Worm (Caenorhabditis elegans) whole organism, young adult: ENCODE measurements around the gene F13E6.2.
A peak's percentile ranks its signal among the peaks of the same experiment; 100 is the strongest.

Experiments
- B0019.2 ChIP-seq: fragments of 200-800 bp; sonication (Bioruptor generic); conservative IDR thresholded peaks from 2 replicates; pipeline ENCODE4 v1.3.6; 2022; ENCODE audit warnings: missing genetic modification reagents, missing genetic modification characterization, missing compliant biosample characterization
- C06A6.2 ChIP-seq: fragments of 200-800 bp; sonication (Bioruptor generic); conservative IDR thresholded peaks from 2 replicates; pipeline ENCODE4 v1.3.6; 2022; ENCODE audit warnings: missing genetic modification characterization, missing compliant biosample characterization
- F23B12.7 ChIP-seq: sonication (generic microtip); optimal IDR thresholded peaks from 2 replicates; lab custom pipeline; 2017; ENCODE audit warnings: missing genetic modification characterization, mild to moderate bottlenecking, missing compliant biosample characterization, antibody characterized with exemption, moderate library complexity; ENCODE audit not compliant: insufficient read depth
- F33H1.4 ChIP-seq: fragments of 200-800 bp; sonication (Bioruptor generic); IDR thresholded peaks from 2 replicates; pipeline ENCODE4 v1.3.6; 2022; ENCODE audit warnings: missing genetic modification reagents, missing genetic modification characterization, missing compliant biosample characterization
- F57A8.1 ChIP-seq: fragments of 200-800 bp; sonication (Bioruptor generic); optimal IDR thresholded peaks from 2 replicates; lab custom pipeline; 2018; ENCODE audit warnings: mild to moderate bottlenecking, missing genetic modification characterization, moderate library complexity, missing compliant biosample characterization
- K12H6.12 ChIP-seq: fragments of 200-800 bp; sonication (Bioruptor generic); optimal IDR thresholded peaks from 2 replicates; lab custom pipeline; 2018; ENCODE audit warnings: mild to moderate bottlenecking, missing genetic modification characterization, missing compliant biosample characterization
- T07F8.4 ChIP-seq: sonication (generic microtip); optimal IDR thresholded peaks from 2 replicates; lab custom pipeline; 2016; ENCODE audit warnings: mild to moderate bottlenecking, missing genetic modification characterization, moderate library complexity, missing compliant biosample characterization
- Y67H2A.10 ChIP-seq: fragments of 200-800 bp; sonication (Bioruptor generic); conservative IDR thresholded peaks from 2 replicates; pipeline ENCODE4 v1.3.6; 2022; ENCODE audit warnings: missing genetic modification reagents, missing genetic modification characterization, missing compliant biosample characterization
- Y79H2A.3 ChIP-seq: fragments of 200-800 bp; sonication (Bioruptor generic); conservative IDR thresholded peaks from 2 replicates; pipeline ENCODE4 v1.3.6; 2022; ENCODE audit warnings: missing genetic modification reagents, missing genetic modification characterization, missing compliant biosample characterization
- ZK185.1 ChIP-seq: sonication (generic microtip); optimal IDR thresholded peaks from 2 replicates; lab custom pipeline; 2016; ENCODE audit warnings: mild to moderate bottlenecking, missing genetic modification characterization, missing compliant biosample characterization; ENCODE audit not compliant: poor library complexity, severe bottlenecking
- aptf-3 ChIP-seq: fragments of 200-800 bp; sonication (Bioruptor generic); IDR thresholded peaks from 2 replicates; pipeline ENCODE4 v1.3.6; 2022; ENCODE audit warnings: missing genetic modification characterization, missing compliant biosample characterization
- atf-7 ChIP-seq: sonication (generic microtip); optimal IDR thresholded peaks from 2 replicates; lab custom pipeline; 2017; ENCODE audit warnings: mild to moderate bottlenecking, missing genetic modification characterization, missing compliant biosample characterization
- attf-5 ChIP-seq: fragments of 200-800 bp; sonication (Bioruptor generic); optimal IDR thresholded peaks from 2 replicates; lab custom pipeline; 2018; ENCODE audit warnings: mild to moderate bottlenecking, missing genetic modification characterization, missing compliant biosample characterization
- ccch-3 ChIP-seq: fragments of 200-800 bp; sonication (Bioruptor generic); optimal IDR thresholded peaks from 2 replicates; lab custom pipeline; 2018; ENCODE audit warnings: mild to moderate bottlenecking, missing genetic modification characterization, missing compliant biosample characterization
- ceh-58 ChIP-seq: fragments of 200-800 bp; sonication (Bioruptor generic); IDR thresholded peaks from 2 replicates; pipeline ENCODE4 v1.3.6; 2022; ENCODE audit warnings: missing genetic modification characterization, missing compliant biosample characterization
- ceh-91 ChIP-seq: fragments of 200-800 bp; sonication (Bioruptor generic); IDR thresholded peaks from 2 replicates; pipeline ENCODE4 v1.3.6; 2022; ENCODE audit warnings: missing genetic modification reagents, missing genetic modification characterization, missing compliant biosample characterization
- die-1 ChIP-seq: sonication (generic microtip); optimal IDR thresholded peaks from 2 replicates; lab custom pipeline; 2016; ENCODE audit warnings: missing genotype, mild to moderate bottlenecking, missing genetic modification characterization, missing compliant biosample characterization
- dox-1 ChIP-seq: fragments of 200-800 bp; sonication (Bioruptor generic); IDR thresholded peaks from 2 replicates; pipeline ENCODE4 v1.3.6; 2022; ENCODE audit warnings: missing genetic modification reagents, missing genetic modification characterization, missing compliant biosample characterization
- dpff-1 ChIP-seq: sonication (generic microtip); optimal IDR thresholded peaks from 2 replicates; lab custom pipeline; 2017; ENCODE audit warnings: mild to moderate bottlenecking, missing genetic modification characterization, missing compliant biosample characterization
- egl-44 ChIP-seq: fragments of 200-800 bp; sonication (Bioruptor generic); IDR thresholded peaks from 2 replicates; pipeline ENCODE4 v1.3.6; 2022; ENCODE audit warnings: missing genetic modification reagents, missing genetic modification characterization, missing compliant biosample characterization
- egrh-3 ChIP-seq: fragments of 200-800 bp; sonication (Bioruptor generic); IDR thresholded peaks from 2 replicates; pipeline ENCODE4 v1.3.6; 2022; ENCODE audit warnings: missing genetic modification reagents, missing genetic modification characterization, missing compliant biosample characterization
- hmg-20 ChIP-seq: fragments of 200-800 bp; sonication (Bioruptor generic); IDR thresholded peaks from 2 replicates; pipeline ENCODE4 v1.3.6; 2022; ENCODE audit warnings: missing genetic modification reagents, missing genetic modification characterization, missing compliant biosample characterization
- hrde-1 ChIP-seq: sonication (generic microtip); optimal IDR thresholded peaks from 2 replicates; lab custom pipeline; 2016; ENCODE audit warnings: missing genetic modification characterization, mild to moderate bottlenecking, missing compliant biosample characterization, moderate library complexity, missing genotype, missing genetic modification reagents, borderline replicate concordance
- hsf-1 ChIP-seq: fragments of 200-800 bp; sonication (Bioruptor generic); IDR thresholded peaks from 2 replicates; pipeline ENCODE4 v1.3.6; 2022; ENCODE audit warnings: missing genetic modification reagents, missing genetic modification characterization, missing compliant biosample characterization
- lag-1 ChIP-seq: fragments of 200-800 bp; sonication (Bioruptor generic); IDR thresholded peaks from 2 replicates; pipeline ENCODE4 v1.3.6; 2022; ENCODE audit warnings: missing genetic modification reagents, missing genetic modification characterization, missing compliant biosample characterization
- let-607 ChIP-seq, 2 experiments: fragments of 200-800 bp in 1 of 2; sonication (Bioruptor generic) in 1 of 2; sonication (generic microtip) in 1 of 2; optimal IDR thresholded peaks; 2 replicates each; lab custom pipeline; 2016 to 2018; ENCODE audit warnings: mild to moderate bottlenecking in 2 of 2, missing compliant biosample characterization in 2 of 2, missing genetic modification characterization in 2 of 2, moderate library complexity in 2 of 2, missing genotype in 1 of 2
- lin-35 ChIP-seq, 3 experiments: fragments of 150-350 bp in 2 of 3; sonication (generic microtip) in 1 of 3; optimal IDR thresholded peaks; 2 replicates each; lab custom pipeline; 2014 to 2018; ENCODE audit warnings: missing biosample characterization in 3 of 3, missing genetic modification characterization in 3 of 3, missing genetic modification reagents in 3 of 3
- lir-1 ChIP-seq: fragments of 200-800 bp; sonication (Bioruptor generic); conservative IDR thresholded peaks from 2 replicates; pipeline ENCODE4 v1.3.6; 2022; ENCODE audit warnings: missing genetic modification reagents, missing genetic modification characterization, missing compliant biosample characterization
- madf-3 ChIP-seq: fragments of 200-800 bp; sonication (Bioruptor generic); IDR thresholded peaks from 2 replicates; pipeline ENCODE4 v1.3.6; 2022; ENCODE audit warnings: missing genetic modification reagents, missing genetic modification characterization, missing compliant biosample characterization
- madf-6 ChIP-seq: fragments of 200-800 bp; sonication (Bioruptor generic); IDR thresholded peaks from 2 replicates; pipeline ENCODE4 v1.3.6; 2022; ENCODE audit warnings: missing genetic modification reagents, missing genetic modification characterization, missing compliant biosample characterization
- nhr-27 ChIP-seq: fragments of 200-800 bp; sonication (Bioruptor generic); optimal IDR thresholded peaks from 2 replicates; lab custom pipeline; 2018; ENCODE audit warnings: mild to moderate bottlenecking, missing genetic modification characterization, moderate library complexity, missing compliant biosample characterization
- nhr-80 ChIP-seq: sonication (generic microtip); optimal IDR thresholded peaks from 2 replicates; lab custom pipeline; 2016; ENCODE audit warnings: missing genetic modification characterization, missing compliant biosample characterization
- pbrm-1 ChIP-seq: fragments of 200-800 bp; sonication (Bioruptor generic); IDR thresholded peaks from 2 replicates; pipeline ENCODE4 v1.3.6; 2022; ENCODE audit warnings: missing genetic modification reagents, missing genetic modification characterization, missing compliant biosample characterization
- repo-1 ChIP-seq: sonication (generic microtip); optimal IDR thresholded peaks from 2 replicates; lab custom pipeline; 2017; ENCODE audit warnings: mild to moderate bottlenecking, missing genetic modification characterization, missing compliant biosample characterization
- rpc-1 ChIP-seq, 2 experiments: fragments of 150-350 bp in 1 of 2; sonication (generic microtip) in 1 of 2; optimal IDR thresholded peaks; 2 replicates each; lab custom pipeline; 2014 to 2018; ENCODE audit warnings: missing biosample characterization in 1 of 2, missing genetic modification characterization in 1 of 2, missing genetic modification reagents in 1 of 2, missing genotype in 1 of 2
- sea-2 ChIP-seq: fragments of 200-800 bp; sonication (Bioruptor generic); IDR thresholded peaks from 2 replicates; pipeline ENCODE4 v1.3.6; 2022; ENCODE audit warnings: missing genetic modification characterization, missing compliant biosample characterization
- snpc-1.1 ChIP-seq: sonication (generic microtip); optimal IDR thresholded peaks from 2 replicates; lab custom pipeline; 2017; ENCODE audit warnings: missing genetic modification characterization, mild to moderate bottlenecking, missing compliant biosample characterization, antibody characterized with exemption, moderate library complexity, missing genotype, missing genetic modification reagents; ENCODE audit not compliant: insufficient read depth
- snpc-4 ChIP-seq, 5 experiments: fragments of 150-350 bp in 1 of 5; sonication (generic microtip) in 4 of 5; optimal IDR thresholded peaks; 2 replicates each; lab custom pipeline; 2014 to 2018; ENCODE audit warnings: missing genetic modification characterization in 5 of 5, missing biosample characterization in 3 of 5, antibody characterized with exemption in 2 of 5, mild to moderate bottlenecking in 2 of 5, missing compliant biosample characterization in 2 of 5, missing genotype in 2 of 5, moderate library complexity in 2 of 5, missing genetic modification reagents in 1 of 5
- sptf-2 ChIP-seq: fragments of 200-800 bp; sonication (Bioruptor generic); optimal IDR thresholded peaks from 2 replicates; lab custom pipeline; 2018; ENCODE audit warnings: mild to moderate bottlenecking, missing genetic modification characterization, missing compliant biosample characterization
- tbx-9 ChIP-seq: sonication (generic microtip); optimal IDR thresholded peaks from 2 replicates; lab custom pipeline; 2016; ENCODE audit warnings: borderline replicate concordance, missing genetic modification characterization, inconsistent platforms, missing compliant biosample characterization
- ztf-22 ChIP-seq: fragments of 200-800 bp; sonication (Bioruptor generic); optimal IDR thresholded peaks from 2 replicates; lab custom pipeline; 2018; ENCODE audit warnings: mild to moderate bottlenecking, missing genetic modification characterization, moderate library complexity, missing compliant biosample characterization
- ztf-28 ChIP-seq: fragments of 200-800 bp; sonication (Bioruptor generic); IDR thresholded peaks from 2 replicates; pipeline ENCODE4 v1.3.6; 2022; ENCODE audit warnings: missing genetic modification reagents, missing genetic modification characterization, missing compliant biosample characterization
- ztf-3 ChIP-seq: fragments of 200-800 bp; sonication (Bioruptor generic); optimal IDR thresholded peaks from 2 replicates; lab custom pipeline; 2018; ENCODE audit warnings: mild to moderate bottlenecking, missing genetic modification characterization, missing compliant biosample characterization

The F13E6.2 gene

DNA sequence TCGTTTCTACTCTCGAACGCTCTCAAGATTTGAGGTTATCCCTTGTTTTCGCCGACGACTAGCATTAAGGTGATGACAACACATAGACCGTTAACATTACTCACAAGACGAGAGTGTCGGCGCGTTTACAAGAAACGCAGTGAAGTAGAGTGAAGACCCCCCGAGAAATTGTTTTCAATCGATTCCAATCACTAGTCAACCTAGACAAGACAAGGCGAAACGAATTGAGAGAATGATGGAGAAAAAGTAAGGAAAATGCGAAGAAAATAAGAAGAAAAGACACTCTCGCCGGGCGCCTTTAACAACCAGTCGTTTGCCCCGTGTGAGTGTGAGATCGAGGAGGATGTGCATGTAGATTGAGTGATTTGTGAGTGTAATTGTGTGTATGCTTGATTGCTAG lies 10.4 kb upstream of the F13E6.2 start (continued):
- no peak for TF ChIP-seq F57A8.1
- TF ChIP-seq ztf-22 = no peak
- TF ChIP-seq, all 124 proteins: peak for 10

- TF ChIP-seq ccch-3 (GFP tag; lab: Kevin White, UChicago) (no peak), ztf-3 (GFP tag; lab: Kevin White, UChicago) (no peak), rpc-1 (optimal IDR thresholded peaks at IDR 0.05; lab: Kevin White, UChicago) (no peak), rpc-1 (tag; optimal IDR thresholded peaks at IDR 0.05; lab: Kevin White, UChicago) (no peak), lir-1 (GFP tag; lab: Robert Waterston, UW) (no peak)
These were observed 7.6 kb upstream of the F13E6.2 start, which contains the start of gene phf-31 for ce11 chrX:10681698-10682097. TSS of gene phf-31 (plus strand) at chrX:10681998.

DNA sequence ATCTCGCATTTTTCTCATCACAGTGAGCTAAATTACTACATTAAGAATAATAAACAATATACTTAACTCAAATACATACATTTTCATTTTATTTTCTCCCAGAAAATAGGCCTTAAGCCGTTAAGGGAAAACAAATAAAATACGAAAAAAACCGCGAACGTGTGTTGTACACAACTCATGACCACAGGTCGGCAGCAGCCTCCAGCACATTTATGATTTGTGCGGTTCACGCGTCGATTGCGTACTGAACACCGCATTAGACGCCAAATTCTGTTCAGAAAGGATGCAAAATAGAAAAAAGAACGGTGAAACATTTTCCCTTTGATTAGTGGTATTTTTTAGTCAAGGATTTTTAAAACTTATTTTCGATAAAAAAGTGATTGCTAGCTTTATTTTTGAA lies 5.1 kb upstream of the F13E6.2 start:
- TF ChIP-seq repo-1 (no peak), ZK185.1 (tag; lab: Kevin White, UChicago) (no peak), sptf-2 (GFP tag; lab: Kevin White, UChicago) (no peak), hsf-1 (GFP tag; lab: Robert Waterston, UW) (no peak), ceh-91 (GFP tag; lab: Robert Waterston, UW) (no peak), snpc-1.1 (tag; lab: Kevin White, UChicago) (no peak), ceh-58 (GFP tag; lab: Robert Waterston, UW) (no peak), aptf-3 (GFP tag; lab: Robert Waterston, UW) (no peak), F23B12.7 (tag; lab: Kevin White, UChicago) (peak; percentile 10), madf-3 (GFP tag; lab: Robert Waterston, UW) (no peak), attf-5 (peak; percentile 42), egl-44 (GFP tag; lab: Robert Waterston, UW) (no peak), Y67H2A.10 (GFP tag; lab: Robert Waterston, UW) (no peak), nhr-27 (tag; lab: Kevin White, UChicago) (no peak), C06A6.2 (GFP tag; lab: Robert Waterston, UW) (no peak), die-1 (tag; lab: Kevin White, UChicago) (no peak), atf-7 (no peak), dpff-1 (no peak), ztf-28 (GFP tag; lab: Robert Waterston, UW) (no peak), lin-35 (GFP tag; optimal IDR thresholded peaks at IDR 0.05; lab: Kevin White, UChicago) (no peak), tbx-9 (tag; lab: Kevin White, UChicago) (no peak), nhr-80 (tag; lab: Kevin White, UChicago) (peak; percentile 86), lag-1 (GFP tag; lab: Robert Waterston, UW) (no peak), rpc-1 (optimal IDR thresholded peaks at IDR 0.05; lab: Kevin White, UChicago) (no peak), rpc-1 (tag; optimal IDR thresholded peaks at IDR 0.05; lab: Kevin White, UChicago) (no peak), sea-2 (GFP tag; lab: Robert Waterston, UW) (no peak), egrh-3 (GFP tag; lab: Robert Waterston, UW) (no peak), dox-1 (GFP tag; lab: Robert Waterston, UW) (peak; percentile 64; the same call in 1 of the 2 replicates), Y79H2A.3 (no peak), hmg-20 (GFP tag; lab: Robert Waterston, UW) (no peak), madf-6 (GFP tag; lab: Robert Waterston, UW) (no peak), pbrm-1 (GFP tag; lab: Robert Waterston, UW) (no peak), K12H6.12 (tag; lab: Kevin White, UChicago) (peak; percentile 20), let-607 (tag; optimal IDR thresholded peaks at IDR 0.05; lab: Kevin White, UChicago) (peak; percentile 86 to 87), F33H1.4 (GFP tag; lab: Robert Waterston, UW) (no peak), hrde-1 (no peak), T07F8.4 (tag; lab: Kevin White, UChicago) (no peak), ztf-3 (GFP tag; lab: Kevin White, UChicago) (no peak), snpc-4 (GFP tag; optimal IDR thresholded peaks at IDR 0.05; lab: Kevin White, UChicago) (no peak), snpc-4 (tag; optimal IDR thresholded peaks at IDR 0.05; lab: Kevin White, UChicago) (no peak), lir-1 (GFP tag; lab: Robert Waterston, UW) (no peak), B0019.2 (GFP tag; lab: Robert Waterston, UW) (no peak)
